Worm (Caenorhabditis elegans): Measurements from ENCODE around the gene B0034.7.

B0034.7 gene

DNA sequence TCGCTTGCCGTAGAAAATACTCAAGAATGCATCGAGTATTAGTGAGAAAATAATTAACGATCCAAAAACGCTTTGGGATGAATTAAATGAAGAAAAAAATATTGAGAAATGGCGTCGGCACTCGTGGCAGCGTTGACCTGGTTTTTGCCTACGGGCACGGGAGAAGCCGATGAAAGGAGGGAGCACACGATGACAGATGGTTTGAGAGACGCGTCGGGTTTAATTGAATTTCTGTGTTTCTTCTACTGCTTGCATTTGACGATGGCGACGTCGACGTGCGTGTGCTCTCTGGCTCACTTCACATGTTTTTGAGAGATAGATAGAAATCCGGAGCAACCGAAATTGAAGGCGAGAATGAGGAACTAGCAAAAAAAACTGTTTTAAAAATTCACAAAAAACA, 10.8 kb upstream of the B0034.7 start:
- TF ChIP-seq klf-2 (GFP tag; conservative IDR thresholded peaks at IDR 0.05), result no peak
- TF ChIP-seq tab-1 (GFP tag; IDR thresholded peaks at IDR 0.05), result no peak
- TF ChIP-seq ztf-23 (GFP tag; IDR thresholded peaks at IDR 0.05), result no peak
- TF ChIP-seq med-1 (GFP tag; optimal IDR thresholded peaks at IDR 0.05; ENCODE audit: insufficient read depth), result no peak
- no peak for TF ChIP-seq ztf-29 (GFP tag; IDR thresholded peaks at IDR 0.05)
- TF ChIP-seq T22C8.4 (GFP tag; IDR thresholded peaks at IDR 0.05), result no peak
- no peak for TF ChIP-seq ref-1 (GFP tag; conservative IDR thresholded peaks at IDR 0.05)
- no peak for TF ChIP-seq flt-1 (GFP tag; IDR thresholded peaks at IDR 0.05)
- no peak for TF ChIP-seq cog-1 (tag; optimal IDR thresholded peaks at IDR 0.05)

DNA sequence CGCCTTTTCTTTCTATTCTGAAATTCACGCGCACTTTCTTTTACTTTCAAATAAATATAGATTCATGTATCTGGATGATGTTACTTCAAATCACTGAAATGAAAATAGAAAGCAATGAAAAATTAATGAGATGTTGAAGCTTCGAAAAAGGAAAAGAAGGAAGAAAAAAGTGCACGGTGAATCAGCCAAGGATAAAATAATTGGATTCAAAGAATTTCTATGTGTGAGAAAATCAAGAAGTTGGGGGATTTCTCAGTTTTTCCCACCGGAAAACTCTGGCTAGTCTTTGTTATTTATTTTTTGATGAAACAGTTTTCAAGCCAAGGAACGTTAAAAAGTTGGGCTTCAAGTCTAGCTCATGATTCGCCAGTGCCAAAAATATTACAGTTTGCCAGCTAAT, 9.7 kb upstream of the B0034.7 start:
- TF ChIP-seq ztf-29 (GFP tag; IDR thresholded peaks at IDR 0.05), result no peak
- TF ChIP-seq flt-1 (GFP tag; IDR thresholded peaks at IDR 0.05), result no peak
- no peak for TF ChIP-seq cog-1 (tag; optimal IDR thresholded peaks at IDR 0.05)
- no peak for TF ChIP-seq klf-2 (GFP tag; conservative IDR thresholded peaks at IDR 0.05)
- no peak for TF ChIP-seq ref-1 (GFP tag; conservative IDR thresholded peaks at IDR 0.05)
- no peak for TF ChIP-seq tab-1 (GFP tag; IDR thresholded peaks at IDR 0.05)
- TF ChIP-seq ztf-23 (GFP tag; IDR thresholded peaks at IDR 0.05), result no peak
- TF ChIP-seq T22C8.4 (GFP tag; IDR thresholded peaks at IDR 0.05), result no peak
- no peak for TF ChIP-seq med-1 (GFP tag; optimal IDR thresholded peaks at IDR 0.05; ENCODE audit: insufficient read depth)

ce11 chrII:5952214-5952613, 9.2 kb upstream of the B0034.7 start:
- TF ChIP-seq ztf-29 (GFP tag; IDR thresholded peaks at IDR 0.05) (no peak), ref-1 (GFP tag; conservative IDR thresholded peaks at IDR 0.05) (no peak), ztf-23 (GFP tag; IDR thresholded peaks at IDR 0.05) (no peak), cog-1 (tag; optimal IDR thresholded peaks at IDR 0.05) (no peak), tab-1 (GFP tag; IDR thresholded peaks at IDR 0.05) (no peak), med-1 (GFP tag; optimal IDR thresholded peaks at IDR 0.05; ENCODE audit: insufficient read depth) (no peak), klf-2 (GFP tag; conservative IDR thresholded peaks at IDR 0.05) (no peak), T22C8.4 (GFP tag; IDR thresholded peaks at IDR 0.05) (no peak), flt-1 (GFP tag; IDR thresholded peaks at IDR 0.05) (no peak)

- TF ChIP-seq ref-1 (GFP tag; conservative IDR thresholded peaks at IDR 0.05) (no peak), tab-1 (GFP tag; IDR thresholded peaks at IDR 0.05) (no peak), med-1 (GFP tag; optimal IDR thresholded peaks at IDR 0.05; ENCODE audit: insufficient read depth) (no peak), ztf-23 (GFP tag; IDR thresholded peaks at IDR 0.05) (no peak), cog-1 (tag; optimal IDR thresholded peaks at IDR 0.05) (no peak), ztf-29 (GFP tag; IDR thresholded peaks at IDR 0.05) (no peak), T22C8.4 (GFP tag; IDR thresholded peaks at IDR 0.05) (no peak)
These were observed 5.7 kb upstream of the B0034.7 start for ce11 chrII:5955638-5956167.

- TF ChIP-seq cog-1 (tag; optimal IDR thresholded peaks at IDR 0.05), result no peak
- TF ChIP-seq T22C8.4 (GFP tag; IDR thresholded peaks at IDR 0.05), result no peak
- no peak for TF ChIP-seq ztf-23 (GFP tag; IDR thresholded peaks at IDR 0.05)
- no peak for TF ChIP-seq ref-1 (GFP tag; conservative IDR thresholded peaks at IDR 0.05)
- no peak for TF ChIP-seq tab-1 (GFP tag; IDR thresholded peaks at IDR 0.05)
- no peak for TF ChIP-seq ztf-29 (GFP tag; IDR thresholded peaks at IDR 0.05)
- no peak for TF ChIP-seq flt-1 (GFP tag; IDR thresholded peaks at IDR 0.05)
- TF ChIP-seq med-1 (GFP tag; optimal IDR thresholded peaks at IDR 0.05; ENCODE audit: insufficient read depth), result no peak
- no peak for TF ChIP-seq klf-2 (GFP tag; conservative IDR thresholded peaks at IDR 0.05)
These were observed 4.8 kb upstream of the B0034.7 start, which contains the start of gene casy-1 for ce11 chrII:5956583-5956982. TSS of gene casy-1 (minus strand) at chrII:5956683.

DNA sequence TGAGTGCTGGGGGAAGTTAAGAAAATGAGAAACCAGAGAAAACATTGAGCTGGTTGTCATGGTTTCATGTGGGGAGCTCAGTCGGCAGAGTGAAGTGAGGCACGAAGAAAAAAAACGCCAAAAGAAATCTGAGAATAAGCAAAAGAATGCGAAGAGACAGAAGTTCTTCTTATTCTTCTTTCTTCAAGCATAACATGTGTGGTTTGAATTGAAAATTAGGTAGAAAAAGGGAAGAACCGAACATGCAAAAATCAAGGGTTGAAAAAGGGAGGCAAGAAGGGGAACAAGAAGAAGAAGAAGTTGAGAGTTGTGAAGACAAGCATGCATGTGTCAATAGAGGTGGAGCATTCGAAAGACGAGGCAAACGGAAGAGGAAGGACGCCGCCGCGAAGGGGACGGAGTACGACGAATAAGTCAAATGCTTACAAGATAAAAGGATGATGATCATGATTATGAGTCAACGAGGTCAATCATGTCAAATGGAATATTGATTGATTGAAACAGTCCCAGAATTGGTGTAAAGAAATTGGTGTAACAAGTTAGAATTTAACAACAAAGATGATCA, 3.5 kb upstream of the B0034.7 start:
- TF ChIP-seq ztf-29 (GFP tag; IDR thresholded peaks at IDR 0.05) (no peak), ref-1 (GFP tag; conservative IDR thresholded peaks at IDR 0.05) (no peak), T22C8.4 (GFP tag; IDR thresholded peaks at IDR 0.05) (no peak), med-1 (GFP tag; optimal IDR thresholded peaks at IDR 0.05; ENCODE audit: insufficient read depth) (no peak), tab-1 (GFP tag; IDR thresholded peaks at IDR 0.05) (no peak), ztf-23 (GFP tag; IDR thresholded peaks at IDR 0.05) (no peak), flt-1 (GFP tag; IDR thresholded peaks at IDR 0.05) (no peak), klf-2 (GFP tag; conservative IDR thresholded peaks at IDR 0.05) (no peak), cog-1 (tag; optimal IDR thresholded peaks at IDR 0.05) (no peak)

DNA sequence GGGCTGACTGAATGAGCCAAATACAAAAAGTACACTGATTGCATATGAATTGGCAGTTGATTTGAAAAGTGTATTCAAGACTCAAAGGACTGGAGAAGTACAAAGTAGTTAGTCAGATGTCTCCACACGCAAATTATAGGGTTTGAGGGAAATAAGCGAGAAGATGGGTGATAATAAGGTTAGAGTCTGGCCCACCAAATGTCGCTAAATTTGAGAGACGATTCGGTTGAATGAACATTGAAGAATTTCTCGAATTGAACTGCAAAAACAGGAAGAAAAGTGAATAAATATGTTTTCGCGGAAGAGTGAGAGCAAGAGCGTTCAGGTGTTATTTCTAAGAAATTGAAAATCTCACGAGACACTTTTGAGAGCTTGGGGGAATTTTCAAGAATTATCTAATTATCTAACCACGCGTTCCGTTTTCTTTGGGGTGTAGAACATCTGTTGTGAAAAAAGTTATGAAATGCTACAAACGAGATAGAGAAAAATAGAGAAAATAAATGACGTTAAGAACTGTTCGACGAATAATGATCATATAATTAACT, 1.8 kb upstream of the B0034.7 start:
- TF ChIP-seq klf-2 (GFP tag; conservative IDR thresholded peaks at IDR 0.05) (no peak), cog-1 (tag; optimal IDR thresholded peaks at IDR 0.05) (no peak), flt-1 (GFP tag; IDR thresholded peaks at IDR 0.05) (no peak), ztf-23 (GFP tag; IDR thresholded peaks at IDR 0.05) (no peak), ztf-29 (GFP tag; IDR thresholded peaks at IDR 0.05) (no peak), T22C8.4 (GFP tag; IDR thresholded peaks at IDR 0.05) (no peak), ref-1 (GFP tag; conservative IDR thresholded peaks at IDR 0.05) (no peak), tab-1 (GFP tag; IDR thresholded peaks at IDR 0.05) (no peak), med-1 (GFP tag; optimal IDR thresholded peaks at IDR 0.05; ENCODE audit: insufficient read depth) (no peak)

DNA sequence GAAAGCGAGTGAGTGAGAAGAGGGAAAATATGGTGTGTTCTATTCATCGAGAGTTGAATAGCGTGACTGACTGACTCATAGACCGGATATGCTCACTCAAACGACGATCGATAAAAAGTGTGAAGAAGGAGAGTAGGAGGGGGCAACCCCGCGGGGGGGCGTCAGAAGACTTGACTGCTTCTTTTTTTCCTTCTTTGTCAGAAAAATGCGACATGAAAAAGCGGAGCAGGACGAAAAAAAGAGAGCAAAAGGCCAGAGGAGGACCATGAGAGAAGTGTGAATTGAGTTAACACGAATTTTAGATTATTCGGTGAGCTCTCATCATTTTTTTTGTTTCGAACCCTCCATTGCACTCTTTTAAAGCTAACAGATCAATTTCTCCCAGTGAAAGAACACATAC, 926 bp downstream of the B0034.7 start:
- TF ChIP-seq cog-1 (tag; optimal IDR thresholded peaks at IDR 0.05), result no peak
- TF ChIP-seq klf-2 (GFP tag; conservative IDR thresholded peaks at IDR 0.05), result no peak
- TF ChIP-seq tab-1 (GFP tag; IDR thresholded peaks at IDR 0.05), result no peak
- no peak for TF ChIP-seq ztf-29 (GFP tag; IDR thresholded peaks at IDR 0.05)
- no peak for TF ChIP-seq T22C8.4 (GFP tag; IDR thresholded peaks at IDR 0.05)
- TF ChIP-seq ztf-23 (GFP tag; IDR thresholded peaks at IDR 0.05), result no peak
- TF ChIP-seq flt-1 (GFP tag; IDR thresholded peaks at IDR 0.05), result no peak
- no peak for TF ChIP-seq ref-1 (GFP tag; conservative IDR thresholded peaks at IDR 0.05)
- TF ChIP-seq med-1 (GFP tag; optimal IDR thresholded peaks at IDR 0.05; ENCODE audit: insufficient read depth), result no peak

DNA sequence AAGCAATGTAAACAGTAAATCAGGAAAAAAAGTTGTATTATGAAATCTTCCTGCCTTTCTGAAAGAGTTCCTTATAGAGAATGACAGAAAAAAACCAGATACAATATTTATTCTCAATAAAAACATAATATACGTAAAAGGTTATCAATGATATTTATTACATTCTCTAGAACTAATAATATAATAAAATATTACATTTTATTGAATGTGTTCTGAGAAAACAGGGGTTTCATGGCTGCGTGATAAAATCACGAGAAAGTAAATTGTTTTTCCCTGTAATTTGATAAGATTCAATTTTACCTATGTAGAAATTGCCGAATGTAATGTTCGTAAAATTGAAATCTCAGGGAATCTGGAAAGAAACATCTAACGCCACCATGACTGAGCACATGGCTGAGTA, 3.5 kb downstream of the B0034.7 start:
- TF ChIP-seq klf-2 (GFP tag; conservative IDR thresholded peaks at IDR 0.05) (no peak), ztf-29 (GFP tag; IDR thresholded peaks at IDR 0.05) (no peak), med-1 (GFP tag; optimal IDR thresholded peaks at IDR 0.05; ENCODE audit: insufficient read depth) (no peak), cog-1 (tag; optimal IDR thresholded peaks at IDR 0.05) (no peak), ztf-23 (GFP tag; IDR thresholded peaks at IDR 0.05) (no peak), tab-1 (GFP tag; IDR thresholded peaks at IDR 0.05) (no peak), flt-1 (GFP tag; IDR thresholded peaks at IDR 0.05) (no peak), ref-1 (GFP tag; conservative IDR thresholded peaks at IDR 0.05) (no peak), T22C8.4 (GFP tag; IDR thresholded peaks at IDR 0.05) (no peak)

Measured in whole organism, midembryonic.